Worm (Caenorhabditis elegans) whole organism, L3 larva: Measurements from ENCODE around the gene R06F6.12.
A peak's percentile ranks its signal among the peaks of the same experiment; 100 is the strongest.

Source experiments
- R02D3.7 ChIP-seq: fragments of 150-350 bp; optimal IDR thresholded peaks from 2 replicates; lab custom pipeline; 2014; ENCODE audit warnings: missing biosample characterization, missing genetic modification characterization
- ZK546.5 ChIP-seq: sonication (generic microtip); optimal IDR thresholded peaks from 2 replicates; lab custom pipeline; 2017; ENCODE audit warnings: missing biosample characterization, missing genetic modification characterization
- aly-2 ChIP-seq: fragments of 150-350 bp; optimal IDR thresholded peaks from 2 replicates; lab custom pipeline; 2014; ENCODE audit warnings: missing biosample characterization, missing genetic modification characterization
- ama-1 ChIP-seq: fragments of 150-350 bp; optimal IDR thresholded peaks from 2 replicates; lab custom pipeline; 2018
- ceh-16 ChIP-seq: sonication (generic microtip); optimal IDR thresholded peaks from 2 replicates; lab custom pipeline; 2017; ENCODE audit warnings: missing biosample characterization, missing genetic modification characterization
- ceh-82 ChIP-seq: fragments of 150-350 bp; optimal IDR thresholded peaks from 2 replicates; lab custom pipeline; 2014; ENCODE audit warnings: missing biosample characterization, missing genetic modification characterization
- ceh-9 ChIP-seq: sonication (generic microtip); optimal IDR thresholded peaks from 2 replicates; lab custom pipeline; 2018; ENCODE audit warnings: missing biosample characterization, missing genetic modification characterization
- daf-12 ChIP-seq: fragments of 150-350 bp; optimal IDR thresholded peaks from 2 replicates; lab custom pipeline; 2014; ENCODE audit warnings: missing biosample characterization, missing genetic modification reagents, missing genetic modification characterization
- egl-27 ChIP-seq: sonication (generic microtip); optimal IDR thresholded peaks from 4 replicates; lab custom pipeline; 2017; ENCODE audit warnings: missing biosample characterization, missing genetic modification reagents, missing genetic modification characterization
- egl-5 ChIP-seq: fragments of 150-350 bp; optimal IDR thresholded peaks from 2 replicates; lab custom pipeline; 2017; ENCODE audit warnings: missing biosample characterization, missing genetic modification reagents, missing genetic modification characterization, inconsistent platforms
- elt-1 ChIP-seq: fragments of 150-350 bp; optimal IDR thresholded peaks from 2 replicates; lab custom pipeline; 2014; ENCODE audit warnings: missing biosample characterization, missing genetic modification characterization
- elt-2 ChIP-seq: sonication (generic microtip); optimal IDR thresholded peaks from 2 replicates; lab custom pipeline; 2016; ENCODE audit warnings: missing genetic modification reagents, mild to moderate bottlenecking, missing genetic modification characterization, missing compliant biosample characterization
- elt-3 ChIP-seq, 3 experiments: fragments of 150-350 bp in 1 of 3; sonication (generic microtip) in 2 of 3; optimal IDR thresholded peaks; 2 replicates in 2 of 3; 4 replicates in 1 of 3; lab custom pipeline; 2014 to 2017; ENCODE audit warnings: missing biosample characterization in 3 of 3, missing genetic modification characterization in 3 of 3
- eor-1 ChIP-seq, 2 experiments: fragments of 150-350 bp; optimal IDR thresholded peaks; 2 replicates each; lab custom pipeline; 2014 to 2018; ENCODE audit warnings: missing biosample characterization in 2 of 2, missing genetic modification characterization in 2 of 2
- fkh-10 ChIP-seq: sonication (generic microtip); optimal IDR thresholded peaks from 2 replicates; lab custom pipeline; 2017; ENCODE audit warnings: missing biosample characterization, missing genetic modification reagents, missing genetic modification characterization
- fkh-2 ChIP-seq: fragments of 150-350 bp; optimal IDR thresholded peaks from 2 replicates; lab custom pipeline; 2014; ENCODE audit warnings: missing biosample characterization, missing genetic modification reagents, missing genetic modification characterization
- fos-1 ChIP-seq: fragments of 150-350 bp; optimal IDR thresholded peaks from 2 replicates; lab custom pipeline; 2014; ENCODE audit warnings: missing biosample characterization, missing genetic modification characterization
- hmg-11 ChIP-seq: sonication (generic microtip); optimal IDR thresholded peaks from 2 replicates; lab custom pipeline; 2016; ENCODE audit warnings: missing genetic modification characterization, missing compliant biosample characterization
- jun-1 ChIP-seq: fragments of 150-350 bp; optimal IDR thresholded peaks from 2 replicates; lab custom pipeline; 2014; ENCODE audit warnings: missing biosample characterization, missing genetic modification reagents, missing genetic modification characterization
- lin-15B ChIP-seq: fragments of 150-350 bp; optimal IDR thresholded peaks from 2 replicates; lab custom pipeline; 2014; ENCODE audit warnings: missing biosample characterization, missing genetic modification characterization
- lin-39 ChIP-seq: fragments of 150-350 bp; optimal IDR thresholded peaks from 2 replicates; lab custom pipeline; 2018; ENCODE audit warnings: missing biosample characterization, missing genetic modification reagents, missing genetic modification characterization
- lsy-12 ChIP-seq: sonication (generic microtip); optimal IDR thresholded peaks from 2 replicates; lab custom pipeline; 2016; ENCODE audit warnings: mild to moderate bottlenecking, missing genetic modification characterization, missing compliant biosample characterization
- mdl-1 ChIP-seq: fragments of 150-350 bp; optimal IDR thresholded peaks from 2 replicates; lab custom pipeline; 2014; ENCODE audit warnings: missing biosample characterization, missing genetic modification characterization
- mml-1 ChIP-seq: fragments of 150-350 bp; sonication (generic microtip); optimal IDR thresholded peaks from 3 replicates; lab custom pipeline; 2014; ENCODE audit warnings: missing biosample characterization, missing genetic modification characterization
- nfya-1 ChIP-seq: sonication (generic microtip); optimal IDR thresholded peaks from 2 replicates; lab custom pipeline; 2017; ENCODE audit warnings: missing genetic modification characterization, mild to moderate bottlenecking, missing compliant biosample characterization, antibody characterized with exemption, moderate library complexity; ENCODE audit not compliant: insufficient read depth
- nhr-11 ChIP-seq: fragments of 150-350 bp; optimal IDR thresholded peaks from 2 replicates; lab custom pipeline; 2014; ENCODE audit warnings: missing biosample characterization, missing genetic modification characterization
- nhr-12 ChIP-seq: fragments of 150-350 bp; optimal IDR thresholded peaks from 2 replicates; lab custom pipeline; 2014; ENCODE audit warnings: missing biosample characterization, missing genetic modification characterization
- nhr-23 ChIP-seq: fragments of 150-350 bp; optimal IDR thresholded peaks from 2 replicates; lab custom pipeline; 2014; ENCODE audit warnings: missing biosample characterization, missing genetic modification reagents, missing genetic modification characterization
- nhr-237 ChIP-seq: fragments of 150-350 bp; optimal IDR thresholded peaks from 2 replicates; lab custom pipeline; 2014; ENCODE audit warnings: missing biosample characterization, missing genetic modification characterization
- nhr-25 ChIP-seq: sonication (generic microtip); optimal IDR thresholded peaks from 2 replicates; lab custom pipeline; 2017; ENCODE audit warnings: missing biosample characterization, missing genetic modification characterization
- nhr-28 ChIP-seq: fragments of 150-350 bp; optimal IDR thresholded peaks from 2 replicates; lab custom pipeline; 2014; ENCODE audit warnings: missing biosample characterization, missing genetic modification characterization
- nhr-43 ChIP-seq: sonication (generic microtip); optimal IDR thresholded peaks from 2 replicates; lab custom pipeline; 2016; ENCODE audit warnings: mild to moderate bottlenecking, missing genetic modification characterization, missing compliant biosample characterization; ENCODE audit not compliant: poor library complexity, severe bottlenecking
- nhr-67 ChIP-seq: fragments of 150-350 bp; optimal IDR thresholded peaks from 2 replicates; lab custom pipeline; 2014; ENCODE audit warnings: missing biosample characterization, missing genetic modification characterization
- nhr-76 ChIP-seq: fragments of 150-350 bp; sonication (generic microtip); optimal IDR thresholded peaks from 5 replicates; lab custom pipeline; 2014; ENCODE audit warnings: missing biosample characterization, missing genetic modification characterization
- nhr-77 ChIP-seq: fragments of 150-350 bp; optimal IDR thresholded peaks from 2 replicates; lab custom pipeline; 2014; ENCODE audit warnings: missing biosample characterization, missing genetic modification characterization
- pha-4 ChIP-seq: fragments of 150-350 bp; optimal IDR thresholded peaks from 2 replicates; lab custom pipeline; 2014; ENCODE audit warnings: missing biosample characterization, missing genetic modification reagents, missing genetic modification characterization
- pqm-1 ChIP-seq: fragments of 150-350 bp; optimal IDR thresholded peaks from 2 replicates; lab custom pipeline; 2017; ENCODE audit warnings: missing biosample characterization, missing genetic modification characterization, inconsistent platforms
- sea-2 ChIP-seq: fragments of 150-350 bp; sonication (generic microtip); optimal IDR thresholded peaks from 4 replicates; lab custom pipeline; 2014; ENCODE audit warnings: missing biosample characterization, missing genetic modification reagents, missing genetic modification characterization
- skn-1 ChIP-seq: fragments of 150-350 bp; optimal IDR thresholded peaks from 2 replicates; lab custom pipeline; 2014; ENCODE audit warnings: missing biosample characterization, missing genetic modification characterization
- snpc-4 ChIP-seq: fragments of 150-350 bp; optimal IDR thresholded peaks from 2 replicates; lab custom pipeline; 2014; ENCODE audit warnings: missing biosample characterization, missing genetic modification characterization
- tbx-2 ChIP-seq: sonication (generic microtip); optimal IDR thresholded peaks from 2 replicates; lab custom pipeline; 2016; ENCODE audit warnings: mild to moderate bottlenecking, missing genetic modification characterization, missing compliant biosample characterization
- unc-39 ChIP-seq: sonication (generic microtip); optimal IDR thresholded peaks from 4 replicates; lab custom pipeline; 2017; ENCODE audit warnings: missing biosample characterization, missing genetic modification characterization
- unc-62 ChIP-seq: fragments of 150-350 bp; sonication (generic microtip); optimal IDR thresholded peaks from 4 replicates; lab custom pipeline; 2014; ENCODE audit warnings: missing biosample characterization, missing genetic modification reagents, missing genetic modification characterization
- zag-1 ChIP-seq: fragments of 150-350 bp; optimal IDR thresholded peaks from 2 replicates; lab custom pipeline; 2014; ENCODE audit warnings: missing biosample characterization, missing genetic modification characterization
- ztf-11 ChIP-seq: fragments of 150-350 bp; optimal IDR thresholded peaks from 2 replicates; lab custom pipeline; 2014; ENCODE audit warnings: missing biosample characterization, missing genetic modification characterization
- ztf-4 ChIP-seq: fragments of 150-350 bp; optimal IDR thresholded peaks from 2 replicates; lab custom pipeline; 2014; ENCODE audit warnings: missing biosample characterization, missing genetic modification characterization

Gene R06F6.12

ce11 chrII:10859359-10859758 lies 35.5 kb upstream of the R06F6.12 start:
- TF ChIP-seq elt-2 (tag; lab: Kevin White, UChicago), result peak; percentile 3
- no peak for TF ChIP-seq fkh-10
- TF ChIP-seq, all 47 proteins: peak for 1

- TF ChIP-seq nhr-237 (tag; lab: Kevin White, UChicago), result no peak
Observed at ce11 chrII:10857077-10857476, 33.2 kb upstream of the R06F6.12 start, which contains the start of gene M106.7. Gene M106.7 (minus strand): TSS chrII:10857177.

- no peak for TF ChIP-seq nhr-23 (tag; lab: Kevin White, UChicago)
- no peak for TF ChIP-seq nhr-25
- no peak for TF ChIP-seq fkh-10
- TF ChIP-seq nhr-237 (tag; lab: Kevin White, UChicago), result no peak
- TF ChIP-seq egl-27 (tag; lab: Kevin White, UChicago), result no peak
- TF ChIP-seq lin-15B (tag; lab: Kevin White, UChicago), result no peak
- TF ChIP-seq egl-5, result no peak
- no peak for TF ChIP-seq ztf-11 (tag; lab: Kevin White, UChicago)
- TF ChIP-seq mdl-1 (tag; lab: Kevin White, UChicago), result no peak
- no peak for TF ChIP-seq nhr-11 (tag; lab: Kevin White, UChicago)
- no peak for TF ChIP-seq nhr-77 (tag; lab: Kevin White, UChicago)
- no peak for TF ChIP-seq nhr-12 (tag; lab: Kevin White, UChicago)
- no peak for TF ChIP-seq unc-62 (GFP tag; lab: Kevin White, UChicago)
- TF ChIP-seq mml-1, result no peak
- TF ChIP-seq nhr-43 (tag; lab: Kevin White, UChicago), result no peak
- TF ChIP-seq fos-1 (tag; lab: Kevin White, UChicago), result no peak
- no peak for TF ChIP-seq pqm-1 (tag; lab: Kevin White, UChicago)
- no peak for TF ChIP-seq elt-3 (tag; optimal IDR thresholded peaks at IDR 0.05; lab: Kevin White, UChicago)
- TF ChIP-seq pha-4 (tag; lab: Kevin White, UChicago), result no peak
- no peak for TF ChIP-seq lin-39
Observed at ce11 chrII:10852880-10853279, 29.0 kb upstream of the R06F6.12 start.

- TF ChIP-seq nhr-77 (tag; lab: Kevin White, UChicago), result no peak
- no peak for TF ChIP-seq zag-1 (tag; lab: Kevin White, UChicago)
- TF ChIP-seq hmg-11 (tag; lab: Kevin White, UChicago), result peak; percentile 64
- no peak for TF ChIP-seq ceh-16 (tag; lab: Kevin White, UChicago)
- TF ChIP-seq nhr-12 (tag; lab: Kevin White, UChicago), result no peak
- no peak for TF ChIP-seq aly-2 (tag; lab: Kevin White, UChicago)
- TF ChIP-seq skn-1 (tag; lab: Kevin White, UChicago), result peak; percentile 51
- no peak for TF ChIP-seq nhr-67 (tag; lab: Kevin White, UChicago)
- TF ChIP-seq egl-5, result peak; percentile 77
- TF ChIP-seq snpc-4, result peak; percentile 34
- TF ChIP-seq nhr-237 (tag; lab: Kevin White, UChicago), result no peak
- TF ChIP-seq nfya-1 (tag; lab: Kevin White, UChicago), result peak; percentile 80
- TF ChIP-seq lin-39, result peak; percentile 76
- peak; percentile 19 for TF ChIP-seq lsy-12 (tag; lab: Kevin White, UChicago)
- no peak for TF ChIP-seq ama-1
- TF ChIP-seq ztf-4, result peak; percentile 24
- no peak for TF ChIP-seq daf-12 (tag; lab: Kevin White, UChicago)
- no peak for TF ChIP-seq mml-1
- no peak for TF ChIP-seq ceh-9
- TF ChIP-seq ztf-11 (tag; lab: Kevin White, UChicago), result no peak
- TF ChIP-seq eor-1 (tag; optimal IDR thresholded peaks at IDR 0.05; lab: Kevin White, UChicago), result no peak
- peak; percentile 67 for TF ChIP-seq jun-1 (tag; lab: Kevin White, UChicago)
- TF ChIP-seq unc-62 (GFP tag; lab: Kevin White, UChicago), result peak; percentile 98
- TF ChIP-seq nhr-43 (tag; lab: Kevin White, UChicago), result peak; percentile 74
- TF ChIP-seq elt-3 (tag; optimal IDR thresholded peaks at IDR 0.05; lab: Kevin White, UChicago), result no peak
- TF ChIP-seq R02D3.7, result peak; percentile 20
- no peak for TF ChIP-seq fkh-2 (tag; lab: Kevin White, UChicago)
- TF ChIP-seq elt-1, result peak; percentile 43
- no peak for TF ChIP-seq ZK546.5 (tag; lab: Kevin White, UChicago)
- TF ChIP-seq sea-2 (GFP tag; lab: Kevin White, UChicago), result no peak
- TF ChIP-seq pqm-1 (tag; lab: Kevin White, UChicago), result peak; percentile 60
- TF ChIP-seq egl-27 (tag; lab: Kevin White, UChicago), result peak; percentile 53
- no peak for TF ChIP-seq nhr-28
- TF ChIP-seq tbx-2, result peak; percentile 10
- TF ChIP-seq fos-1 (tag; lab: Kevin White, UChicago), result no peak
- TF ChIP-seq unc-39 (tag; lab: Kevin White, UChicago), result no peak
- no peak for TF ChIP-seq ceh-82 (tag; lab: Kevin White, UChicago)
- TF ChIP-seq pha-4 (tag; lab: Kevin White, UChicago), result peak; percentile 86
- TF ChIP-seq nhr-11 (tag; lab: Kevin White, UChicago), result no peak
- TF ChIP-seq nhr-76 (tag; lab: Kevin White, UChicago), result no peak
- peak; percentile 70 for TF ChIP-seq nhr-23 (tag; lab: Kevin White, UChicago)
- peak; percentile 24 for TF ChIP-seq lin-15B (tag; lab: Kevin White, UChicago)
Observed at ce11 chrII:10851110-10851509, 27.2 kb upstream of the R06F6.12 start.
